Worm (Caenorhabditis elegans) whole organism, L1 larva: ENCODE data around the gene ZC443.7.

Source experiments
- C34B4.2 ChIP-seq: sonication (generic microtip); optimal IDR thresholded peaks from 2 replicates; lab custom pipeline; 2017; ENCODE audit warnings: mild to moderate bottlenecking, missing genetic modification characterization, missing compliant biosample characterization
- F16B12.6 ChIP-seq: fragments of 150-350 bp; optimal IDR thresholded peaks from 2 replicates; lab custom pipeline; 2014; ENCODE audit warnings: missing biosample characterization, missing genetic modification characterization
- alr-1 ChIP-seq: fragments of 200-800 bp; sonication (Bioruptor generic); optimal IDR thresholded peaks from 2 replicates; lab custom pipeline; 2018; ENCODE audit warnings: borderline replicate concordance, mild to moderate bottlenecking, missing genetic modification characterization, missing compliant biosample characterization
- ama-1 ChIP-seq: fragments of 150-350 bp; optimal IDR thresholded peaks from 2 replicates; lab custom pipeline; 2014
- ceh-63 ChIP-seq: fragments of 200-800 bp; sonication (Bioruptor generic); optimal IDR thresholded peaks from 2 replicates; lab custom pipeline; 2018; ENCODE audit warnings: mild to moderate bottlenecking, missing genetic modification characterization, missing compliant biosample characterization
- ceh-8 ChIP-seq: fragments of 200-800 bp; sonication (Bioruptor generic); optimal IDR thresholded peaks from 2 replicates; lab custom pipeline; 2018; ENCODE audit warnings: mild to moderate bottlenecking, missing genetic modification characterization, moderate library complexity, missing compliant biosample characterization
- dpl-1 ChIP-seq, 3 experiments: fragments of 150-350 bp in 2 of 3; sonication (generic microtip) in 1 of 3; optimal IDR thresholded peaks; 2 replicates each; lab custom pipeline; 2014 to 2017; ENCODE audit warnings: missing biosample characterization in 3 of 3, missing genetic modification characterization in 3 of 3, missing genetic modification reagents in 3 of 3
- efl-3 ChIP-seq: fragments of 200-800 bp; sonication (Bioruptor generic); optimal IDR thresholded peaks from 2 replicates; lab custom pipeline; 2018; ENCODE audit warnings: mild to moderate bottlenecking, missing genetic modification characterization, missing compliant biosample characterization
- fkh-4 ChIP-seq: sonication (generic microtip); optimal IDR thresholded peaks from 2 replicates; lab custom pipeline; 2016; ENCODE audit warnings: missing compliant biosample characterization, missing genetic modification characterization, borderline replicate concordance
- fkh-8 ChIP-seq: sonication (generic microtip); optimal IDR thresholded peaks from 2 replicates; lab custom pipeline; 2016; ENCODE audit warnings: mild to moderate bottlenecking, missing genetic modification characterization, missing compliant biosample characterization
- hlh-17 ChIP-seq: fragments of 200-800 bp; sonication (Bioruptor generic); optimal IDR thresholded peaks from 2 replicates; lab custom pipeline; 2018; ENCODE audit warnings: missing genetic modification characterization, mild to moderate bottlenecking, missing compliant biosample characterization, moderate library complexity, borderline replicate concordance
- hpl-2 ChIP-seq: fragments of 150-350 bp; optimal IDR thresholded peaks from 2 replicates; lab custom pipeline; 2014; ENCODE audit warnings: missing biosample characterization, missing genetic modification reagents, missing genetic modification characterization
- lin-15B ChIP-seq: fragments of 150-350 bp; sonication (generic microtip); optimal IDR thresholded peaks from 3 replicates; lab custom pipeline; 2014; ENCODE audit warnings: missing biosample characterization, missing genetic modification characterization
- lir-3 ChIP-seq: sonication (generic microtip); optimal IDR thresholded peaks from 2 replicates; lab custom pipeline; 2016; ENCODE audit warnings: mild to moderate bottlenecking, missing genetic modification characterization, moderate library complexity, missing compliant biosample characterization; ENCODE audit not compliant: poor library complexity
- mab-9 ChIP-seq: fragments of 200-800 bp; sonication (Bioruptor generic); IDR thresholded peaks from 2 replicates; pipeline ENCODE4 v1.3.6; 2022; ENCODE audit warnings: missing genetic modification reagents, missing genetic modification characterization, missing compliant biosample characterization
- mdl-1 ChIP-seq, 2 experiments: fragments of 150-350 bp; optimal IDR thresholded peaks; 2 replicates each; lab custom pipeline; 2014 to 2017; ENCODE audit warnings: missing biosample characterization in 2 of 2, missing genetic modification characterization in 2 of 2, inconsistent platforms in 1 of 2
- mef-2 ChIP-seq: fragments of 150-350 bp; optimal IDR thresholded peaks from 2 replicates; lab custom pipeline; 2014; ENCODE audit warnings: missing biosample characterization, missing genetic modification characterization
- nhr-12 ChIP-seq: sonication (generic microtip); optimal IDR thresholded peaks from 2 replicates; lab custom pipeline; 2017; ENCODE audit warnings: missing biosample characterization, missing genetic modification characterization
- nhr-19 ChIP-seq: fragments of 200-800 bp; sonication (Bioruptor generic); conservative IDR thresholded peaks from 2 replicates; pipeline ENCODE4 v1.3.6; 2022; ENCODE audit warnings: missing genetic modification characterization, missing compliant biosample characterization
- nhr-237 ChIP-seq: fragments of 150-350 bp; optimal IDR thresholded peaks from 2 replicates; lab custom pipeline; 2014; ENCODE audit warnings: missing biosample characterization, missing genetic modification characterization
- nhr-47 ChIP-seq: sonication (generic microtip); optimal IDR thresholded peaks from 2 replicates; lab custom pipeline; 2016; ENCODE audit warnings: mild to moderate bottlenecking, missing genetic modification characterization, moderate library complexity, missing compliant biosample characterization
- nhr-76 ChIP-seq: sonication (generic microtip); optimal IDR thresholded peaks from 2 replicates; lab custom pipeline; 2017; ENCODE audit warnings: missing biosample characterization, missing genetic modification characterization
- nhr-84 ChIP-seq: sonication (generic microtip); optimal IDR thresholded peaks from 2 replicates; lab custom pipeline; 2017; ENCODE audit warnings: missing biosample characterization, missing genetic modification characterization
- nhr-90 ChIP-seq: sonication (generic microtip); optimal IDR thresholded peaks from 2 replicates; lab custom pipeline; 2016; ENCODE audit warnings: mild to moderate bottlenecking, missing genetic modification characterization, missing compliant biosample characterization; ENCODE audit not compliant: poor library complexity
- pax-3 ChIP-seq: fragments of 200-800 bp; sonication (Bioruptor generic); optimal IDR thresholded peaks from 2 replicates; lab custom pipeline; 2018; ENCODE audit warnings: mild to moderate bottlenecking, missing genetic modification characterization, moderate library complexity, missing compliant biosample characterization
- pqm-1 ChIP-seq: sonication (generic microtip); optimal IDR thresholded peaks from 3 replicates; lab custom pipeline; 2017; ENCODE audit warnings: missing biosample characterization, missing genetic modification characterization
- snpc-4 ChIP-seq: fragments of 150-350 bp; optimal IDR thresholded peaks from 2 replicates; lab custom pipeline; 2014; ENCODE audit warnings: missing biosample characterization, missing genetic modification characterization
- sox-4 ChIP-seq: sonication (generic microtip); optimal IDR thresholded peaks from 2 replicates; lab custom pipeline; 2016; ENCODE audit warnings: missing genetic modification characterization, missing compliant biosample characterization
- sup-37 ChIP-seq: fragments of 200-800 bp; sonication (Bioruptor generic); optimal IDR thresholded peaks from 2 replicates; lab custom pipeline; 2018; ENCODE audit warnings: mild to moderate bottlenecking, missing genetic modification characterization, missing compliant biosample characterization
- tbx-2 ChIP-seq: sonication (generic microtip); optimal IDR thresholded peaks from 2 replicates; lab custom pipeline; 2016; ENCODE audit warnings: missing genetic modification characterization, missing compliant biosample characterization
- unc-130 ChIP-seq: fragments of 150-350 bp; optimal IDR thresholded peaks from 2 replicates; lab custom pipeline; 2017; ENCODE audit warnings: missing biosample characterization, missing genetic modification characterization, inconsistent platforms
- unc-62 ChIP-seq: fragments of 150-350 bp; optimal IDR thresholded peaks from 2 replicates; lab custom pipeline; 2014; ENCODE audit warnings: missing biosample characterization, missing genetic modification reagents, missing genetic modification characterization
- xbp-1 ChIP-seq: sonication (generic microtip); optimal IDR thresholded peaks from 2 replicates; lab custom pipeline; 2016; ENCODE audit warnings: missing genetic modification characterization, missing compliant biosample characterization
- ztf-11 ChIP-seq, 2 experiments: sonication (generic microtip); optimal IDR thresholded peaks; 2 replicates each; lab custom pipeline; 2016 to 2017; ENCODE audit warnings: missing genetic modification characterization in 2 of 2, missing biosample characterization in 1 of 2, missing compliant biosample characterization in 1 of 2

Gene ZC443.7

DNA sequence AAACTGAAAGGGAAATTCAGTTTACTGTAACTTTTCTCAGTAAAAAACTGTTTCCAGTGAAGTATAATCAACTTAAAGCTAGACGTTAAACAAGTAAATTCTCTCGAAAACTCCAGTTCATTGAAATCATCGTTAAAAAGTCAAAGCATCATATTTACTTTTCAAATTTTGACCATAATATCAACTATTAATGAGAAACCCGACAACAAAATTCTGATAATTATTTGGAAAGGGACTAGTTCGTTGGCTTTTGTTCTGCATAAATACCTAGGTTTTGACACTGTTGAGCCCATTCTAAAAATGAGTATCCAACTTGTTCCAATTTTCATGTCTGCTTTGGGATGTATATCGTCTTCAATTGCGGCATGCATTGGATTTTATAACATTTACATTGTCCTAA is at the start of gene ZC443.7:
TSS of gene ZC443.7 (plus strand) at position 301 of the 400 bp plus-strand sequence.
- no peak for TF ChIP-seq snpc-4 (tag; lab: Kevin White, UChicago)
- TF ChIP-seq efl-3 (GFP tag; lab: Kevin White, UChicago), result no peak
- no peak for TF ChIP-seq F16B12.6 (tag; lab: Kevin White, UChicago)
- no peak for TF ChIP-seq xbp-1 (tag; lab: Kevin White, UChicago)
- TF ChIP-seq nhr-237 (tag; lab: Kevin White, UChicago), result no peak
- no peak for TF ChIP-seq nhr-90
- TF ChIP-seq ztf-11 (tag; optimal IDR thresholded peaks at IDR 0.05; lab: Kevin White, UChicago), result no peak
- TF ChIP-seq dpl-1 (GFP tag; optimal IDR thresholded peaks at IDR 0.05; lab: Kevin White, UChicago), result no peak
- no peak for TF ChIP-seq fkh-8 (tag; lab: Kevin White, UChicago)
- TF ChIP-seq tbx-2 (tag; lab: Kevin White, UChicago), result no peak
- TF ChIP-seq nhr-19 (GFP tag; lab: Robert Waterston, UW), result no peak
- no peak for TF ChIP-seq mef-2 (tag; lab: Kevin White, UChicago)
- no peak for TF ChIP-seq hpl-2 (GFP tag; lab: Kevin White, UChicago)
- TF ChIP-seq ama-1 (lab: Kevin White, UChicago), result no peak
- TF ChIP-seq mdl-1 (tag; optimal IDR thresholded peaks at IDR 0.05; lab: Kevin White, UChicago), result no peak
- no peak for TF ChIP-seq unc-130 (tag; lab: Kevin White, UChicago)
- no peak for TF ChIP-seq nhr-76 (tag; lab: Kevin White, UChicago)

DNA sequence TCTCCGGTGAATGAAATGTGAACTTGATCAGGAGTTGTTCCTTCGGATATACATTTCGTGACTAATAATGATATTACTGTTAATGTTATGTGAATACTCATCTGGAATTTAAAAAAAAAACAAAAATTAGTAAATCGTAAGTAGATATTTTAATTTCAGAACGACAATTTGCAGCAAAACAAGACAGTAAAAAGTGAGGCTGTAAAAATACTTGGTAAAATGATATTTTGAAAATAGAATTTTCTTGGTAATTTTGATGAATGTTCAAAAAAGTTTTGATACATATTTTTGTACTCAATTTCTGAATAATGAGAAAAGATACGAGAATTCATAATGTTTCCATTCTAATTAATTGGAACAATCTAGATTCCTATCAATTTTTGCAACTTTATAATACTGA is 46.6 kb upstream of the ZC443.7 start, which contains the start of gene papl-1:
TSS of gene papl-1 (minus strand) at position 101 of the 400 bp plus-strand sequence.
- TF ChIP-seq nhr-12 (no peak), hlh-17 (GFP tag; lab: Kevin White, UChicago) (no peak), snpc-4 (tag; lab: Kevin White, UChicago) (no peak), nhr-237 (tag; lab: Kevin White, UChicago) (no peak), pqm-1 (tag; lab: Kevin White, UChicago) (no peak), pax-3 (no peak), sup-37 (GFP tag; lab: Kevin White, UChicago) (no peak), nhr-84 (tag; lab: Kevin White, UChicago) (no peak)

DNA sequence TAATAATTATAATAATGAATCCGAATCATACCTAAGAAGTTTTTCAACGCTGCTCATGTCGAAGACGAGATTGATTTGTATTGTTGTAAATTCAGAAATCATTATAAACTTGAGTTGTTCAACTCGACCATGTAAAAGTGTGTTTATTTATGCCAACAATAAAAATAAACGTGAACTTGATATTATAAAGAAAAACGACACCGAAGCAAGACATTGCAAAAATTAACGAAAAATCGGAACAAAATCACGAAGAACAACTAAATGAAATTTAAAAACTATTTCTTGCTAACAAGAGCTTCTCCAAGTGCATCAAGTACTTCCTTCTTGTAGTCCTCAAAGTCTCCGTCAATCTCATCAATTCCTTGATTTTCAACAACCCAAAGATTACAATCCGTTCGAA is 45.4 kb upstream of the ZC443.7 start, which contains the start of gene F18E2.15:
TSS of gene F18E2.15 (minus strand) at position 101 of the 400 bp plus-strand sequence.
- TF ChIP-seq mdl-1 (tag; optimal IDR thresholded peaks at IDR 0.05; lab: Kevin White, UChicago) (no peak), lin-15B (tag; lab: Kevin White, UChicago) (no peak), ztf-11 (tag; optimal IDR thresholded peaks at IDR 0.05; lab: Kevin White, UChicago) (no peak), nhr-84 (tag; lab: Kevin White, UChicago) (no peak), pqm-1 (tag; lab: Kevin White, UChicago) (no peak), sox-4 (tag; lab: Kevin White, UChicago) (no peak), lir-3 (no peak), ceh-8 (GFP tag; lab: Kevin White, UChicago) (no peak), nhr-12 (no peak), unc-62 (GFP tag; lab: Kevin White, UChicago) (no peak), alr-1 (tag; lab: Kevin White, UChicago) (no peak), nhr-47 (tag; lab: Kevin White, UChicago) (no peak), hlh-17 (GFP tag; lab: Kevin White, UChicago) (no peak), pax-3 (no peak), fkh-4 (no peak), ceh-63 (GFP tag; lab: Kevin White, UChicago) (no peak), C34B4.2 (tag; lab: Kevin White, UChicago) (no peak), efl-3 (GFP tag; lab: Kevin White, UChicago) (no peak), mab-9 (GFP tag; lab: Robert Waterston, UW) (no peak), nhr-237 (tag; lab: Kevin White, UChicago) (no peak)
